Worm (Caenorhabditis elegans) whole organism, mixed stage, embryonic: ENCODE results near the gene athp-1.

Experiments
- M03D4.4 ChIP-seq: sonication (generic microtip); optimal IDR thresholded peaks from 2 replicates; lab custom pipeline; 2017; ENCODE audit warnings: mild to moderate bottlenecking, missing genetic modification characterization, missing compliant biosample characterization
- bed-3 ChIP-seq: fragments of 200-800 bp; sonication (Bioruptor generic); optimal IDR thresholded peaks from 3 replicates; lab custom pipeline; 2018; ENCODE audit warnings: mild to moderate bottlenecking, missing genetic modification characterization, moderate library complexity, missing compliant biosample characterization
- blmp-1 ChIP-seq: fragments of 150-350 bp; optimal IDR thresholded peaks from 2 replicates; lab custom pipeline; 2014; ENCODE audit warnings: missing biosample characterization, missing genetic modification characterization
- ceh-39 ChIP-seq: fragments of 150-350 bp; optimal IDR thresholded peaks from 2 replicates; lab custom pipeline; 2014; ENCODE audit warnings: missing biosample characterization, missing genetic modification characterization
- ceh-43 ChIP-seq: fragments of 200-800 bp; sonication (Bioruptor generic); optimal IDR thresholded peaks from 2 replicates; lab custom pipeline; 2018; ENCODE audit warnings: mild to moderate bottlenecking, missing genetic modification characterization, moderate library complexity, missing compliant biosample characterization
- ceh-83 ChIP-seq: fragments of 200-800 bp; sonication (Bioruptor generic); optimal IDR thresholded peaks from 2 replicates; lab custom pipeline; 2018; ENCODE audit warnings: mild to moderate bottlenecking, missing genetic modification characterization, missing compliant biosample characterization
- ces-1 ChIP-seq: fragments of 150-350 bp; optimal IDR thresholded peaks from 2 replicates; lab custom pipeline; 2014; ENCODE audit warnings: missing biosample characterization, missing genetic modification reagents, missing genetic modification characterization
- cnd-1 ChIP-seq: fragments of 200-800 bp; sonication (Bioruptor generic); optimal IDR thresholded peaks from 2 replicates; lab custom pipeline; 2018; ENCODE audit warnings: mild to moderate bottlenecking, missing genetic modification characterization, missing compliant biosample characterization
- drap-1 ChIP-seq: fragments of 200-800 bp; sonication (Bioruptor generic); optimal IDR thresholded peaks from 3 replicates; lab custom pipeline; 2018; ENCODE audit warnings: mild to moderate bottlenecking, missing genetic modification characterization, missing compliant biosample characterization
- elt-1 ChIP-seq: sonication (generic microtip); optimal IDR thresholded peaks from 2 replicates; lab custom pipeline; 2017; ENCODE audit warnings: missing genetic modification characterization, mild to moderate bottlenecking, missing compliant biosample characterization, antibody characterized with exemption, moderate library complexity, borderline replicate concordance; ENCODE audit not compliant: insufficient read depth
- elt-3 ChIP-seq: fragments of 150-350 bp; optimal IDR thresholded peaks from 2 replicates; lab custom pipeline; 2014; ENCODE audit warnings: missing biosample characterization, missing genetic modification characterization
- flh-1 ChIP-seq: fragments of 200-800 bp; sonication (Bioruptor generic); optimal IDR thresholded peaks from 2 replicates; lab custom pipeline; 2018; ENCODE audit warnings: mild to moderate bottlenecking, missing genetic modification characterization, moderate library complexity, missing compliant biosample characterization
- ham-2 ChIP-seq: fragments of 200-800 bp; sonication (Bioruptor generic); optimal IDR thresholded peaks from 2 replicates; lab custom pipeline; 2018; ENCODE audit warnings: mild to moderate bottlenecking, missing genetic modification characterization, missing compliant biosample characterization
- hlh-1 ChIP-seq: fragments of 150-350 bp; optimal IDR thresholded peaks from 2 replicates; lab custom pipeline; 2014; ENCODE audit warnings: missing biosample characterization, missing genetic modification reagents, missing genetic modification characterization
- lin-13 ChIP-seq: fragments of 150-350 bp; optimal IDR thresholded peaks from 2 replicates; lab custom pipeline; 2014; ENCODE audit warnings: missing biosample characterization, missing genetic modification characterization
- lin-32 ChIP-seq: fragments of 200-800 bp; sonication (Bioruptor generic); optimal IDR thresholded peaks from 2 replicates; lab custom pipeline; 2018; ENCODE audit warnings: mild to moderate bottlenecking, missing genetic modification characterization, missing compliant biosample characterization
- lsy-2 ChIP-seq: fragments of 150-350 bp; optimal IDR thresholded peaks from 2 replicates; lab custom pipeline; 2014; ENCODE audit warnings: missing biosample characterization, missing genetic modification characterization
- mab-5 ChIP-seq: fragments of 150-350 bp; optimal IDR thresholded peaks from 2 replicates; lab custom pipeline; 2014; ENCODE audit warnings: missing biosample characterization, missing genetic modification characterization
- mep-1 ChIP-seq: fragments of 150-350 bp; optimal IDR thresholded peaks from 2 replicates; lab custom pipeline; 2017; ENCODE audit warnings: missing biosample characterization, missing genetic modification reagents, missing genetic modification characterization, inconsistent platforms
- mls-2 ChIP-seq: sonication (generic microtip); optimal IDR thresholded peaks from 2 replicates; lab custom pipeline; 2016; ENCODE audit warnings: mild to moderate bottlenecking, missing genetic modification characterization, moderate library complexity, missing compliant biosample characterization
- nhr-12 ChIP-seq: fragments of 150-350 bp; optimal IDR thresholded peaks from 2 replicates; lab custom pipeline; 2014; ENCODE audit warnings: missing biosample characterization, missing genetic modification characterization
- nhr-2 ChIP-seq: fragments of 150-350 bp; optimal IDR thresholded peaks from 2 replicates; lab custom pipeline; 2014; ENCODE audit warnings: missing biosample characterization, missing genetic modification characterization
- nhr-237 ChIP-seq: fragments of 150-350 bp; optimal IDR thresholded peaks from 2 replicates; lab custom pipeline; 2014; ENCODE audit warnings: missing biosample characterization, missing genetic modification characterization
- nhr-28 ChIP-seq: fragments of 150-350 bp; optimal IDR thresholded peaks from 2 replicates; lab custom pipeline; 2014; ENCODE audit warnings: missing biosample characterization, missing genetic modification characterization
- nhr-76 ChIP-seq: sonication (generic microtip); optimal IDR thresholded peaks from 2 replicates; lab custom pipeline; 2017; ENCODE audit warnings: missing biosample characterization, missing genetic modification characterization
- pha-4 ChIP-seq: fragments of 150-350 bp; optimal IDR thresholded peaks from 2 replicates; lab custom pipeline; 2018; ENCODE audit warnings: missing biosample characterization, missing genetic modification reagents, missing genetic modification characterization
- sem-2 ChIP-seq: fragments of 200-800 bp; sonication (Bioruptor generic); optimal IDR thresholded peaks from 2 replicates; lab custom pipeline; 2018; ENCODE audit warnings: mild to moderate bottlenecking, missing genetic modification characterization, missing compliant biosample characterization
- snpc-4 ChIP-seq: fragments of 150-350 bp; optimal IDR thresholded peaks from 2 replicates; lab custom pipeline; 2014; ENCODE audit warnings: missing biosample characterization, missing genetic modification characterization
- sptf-1 ChIP-seq: sonication (generic microtip); optimal IDR thresholded peaks from 2 replicates; lab custom pipeline; 2017; ENCODE audit warnings: mild to moderate bottlenecking, missing genetic modification characterization, moderate library complexity, missing compliant biosample characterization
- tbx-8 ChIP-seq: fragments of 200-800 bp; sonication (Bioruptor generic); optimal IDR thresholded peaks from 2 replicates; lab custom pipeline; 2018; ENCODE audit warnings: mild to moderate bottlenecking, missing genetic modification characterization, moderate library complexity, missing compliant biosample characterization
- unc-120 ChIP-seq: sonication (generic microtip); optimal IDR thresholded peaks from 2 replicates; lab custom pipeline; 2017; ENCODE audit warnings: missing genetic modification characterization, missing compliant biosample characterization; ENCODE audit not compliant: poor library complexity, severe bottlenecking
- unc-39 ChIP-seq: fragments of 150-350 bp; optimal IDR thresholded peaks from 2 replicates; lab custom pipeline; 2014; ENCODE audit warnings: missing biosample characterization, missing genetic modification characterization
- unc-62 ChIP-seq: fragments of 150-350 bp; optimal IDR thresholded peaks from 2 replicates; lab custom pipeline; 2014; ENCODE audit warnings: missing biosample characterization, missing genetic modification reagents, missing genetic modification characterization
- zip-8 ChIP-seq: fragments of 150-350 bp; optimal IDR thresholded peaks from 2 replicates; lab custom pipeline; 2014; ENCODE audit warnings: missing biosample characterization, missing genetic modification characterization
- ztf-11 ChIP-seq: fragments of 150-350 bp; optimal IDR thresholded peaks from 2 replicates; lab custom pipeline; 2014; ENCODE audit warnings: missing biosample characterization, missing genetic modification characterization

Gene athp-1

ce11 chrIII:10881462-10881861 is at the start of gene athp-1:
TSS of gene athp-1 (plus strand) at chrIII:10881766.
- TF ChIP-seq nhr-2 (tag; lab: Kevin White, UChicago) (no peak), snpc-4 (tag; lab: Kevin White, UChicago) (no peak), sptf-1 (tag; lab: Kevin White, UChicago) (no peak), elt-3 (tag; lab: Kevin White, UChicago) (no peak), ceh-83 (no peak), blmp-1 (tag; lab: Kevin White, UChicago) (no peak), pha-4 (tag; lab: Kevin White, UChicago) (no peak), unc-39 (no peak), flh-1 (no peak), tbx-8 (GFP tag; lab: Kevin White, UChicago) (no peak), zip-8 (no peak), lin-32 (GFP tag; lab: Kevin White, UChicago) (no peak), unc-120 (no peak), mep-1 (no peak)

- TF ChIP-seq ceh-43 (GFP tag; lab: Kevin White, UChicago) (no peak), drap-1 (GFP tag; lab: Kevin White, UChicago) (no peak), sptf-1 (tag; lab: Kevin White, UChicago) (no peak), zip-8 (no peak)
These were observed 48.9 kb upstream of the athp-1 start, which contains the start of gene sbsp-1 for ce11 chrIII:10832636-10833035. TSS of gene sbsp-1 (plus strand) at chrIII:10832936.

ce11 chrIII:10844873-10845272 is 36.7 kb upstream of the athp-1 start, which contains the start of gene pde-12:
TSS of gene pde-12 (minus strand) at chrIII:10845020.
- TF ChIP-seq unc-62: no peak
- TF ChIP-seq ceh-39 (tag; lab: Kevin White, UChicago): no peak
- TF ChIP-seq ces-1 (GFP tag; lab: Kevin White, UChicago): peak; percentile 56
- TF ChIP-seq unc-39: no peak
- peak; percentile 54 for TF ChIP-seq lsy-2 (tag; lab: Kevin White, UChicago)
- peak; percentile 8 for TF ChIP-seq nhr-237 (tag; lab: Kevin White, UChicago)
- no peak for TF ChIP-seq M03D4.4 (tag; lab: Kevin White, UChicago)
- TF ChIP-seq zip-8: no peak
- TF ChIP-seq elt-1 (tag; lab: Kevin White, UChicago): no peak
- TF ChIP-seq sptf-1 (tag; lab: Kevin White, UChicago): peak; percentile 40
- peak; percentile 47 for TF ChIP-seq mep-1
- TF ChIP-seq ham-2 (GFP tag; lab: Kevin White, UChicago): no peak
- TF ChIP-seq lin-13 (tag; lab: Kevin White, UChicago): peak; percentile 80
- no peak for TF ChIP-seq tbx-8 (GFP tag; lab: Kevin White, UChicago)
- peak; percentile 52 for TF ChIP-seq pha-4 (tag; lab: Kevin White, UChicago)
- TF ChIP-seq bed-3 (GFP tag; lab: Kevin White, UChicago): no peak

ce11 chrIII:10848858-10849257 is 32.7 kb upstream of the athp-1 start, which contains the start of the genes fbxb-85 and hex-3:
TSS of gene fbxb-85 (minus strand) at chrIII:10848963.
TSS of gene hex-3 (plus strand) at chrIII:10849222.
- TF ChIP-seq unc-120 (peak; percentile 59), lin-32 (GFP tag; lab: Kevin White, UChicago) (peak; percentile 64), nhr-2 (tag; lab: Kevin White, UChicago) (peak; percentile 17), bed-3 (GFP tag; lab: Kevin White, UChicago) (peak; percentile 46), ceh-83 (no peak), tbx-8 (GFP tag; lab: Kevin White, UChicago) (peak; percentile 44), flh-1 (peak; percentile 47), ceh-39 (tag; lab: Kevin White, UChicago) (peak; percentile 57), lin-13 (tag; lab: Kevin White, UChicago) (peak; percentile 80), nhr-237 (tag; lab: Kevin White, UChicago) (peak; percentile 83), blmp-1 (tag; lab: Kevin White, UChicago) (peak; percentile 31), ham-2 (GFP tag; lab: Kevin White, UChicago) (peak; percentile 51), elt-3 (tag; lab: Kevin White, UChicago) (peak; percentile 2), lsy-2 (tag; lab: Kevin White, UChicago) (peak; percentile 83), pha-4 (tag; lab: Kevin White, UChicago) (peak; percentile 88), unc-39 (no peak), elt-1 (tag; lab: Kevin White, UChicago) (peak; percentile 1), ceh-43 (GFP tag; lab: Kevin White, UChicago) (peak; percentile 69), nhr-76 (tag; lab: Kevin White, UChicago) (no peak), unc-62 (peak; percentile 2), M03D4.4 (tag; lab: Kevin White, UChicago) (peak; percentile 87), ces-1 (GFP tag; lab: Kevin White, UChicago) (peak; percentile 90), zip-8 (no peak), mab-5 (tag; lab: Kevin White, UChicago) (no peak), nhr-28 (no peak), sptf-1 (tag; lab: Kevin White, UChicago) (peak; percentile 92), sem-2 (GFP tag; lab: Kevin White, UChicago) (peak; percentile 60), snpc-4 (tag; lab: Kevin White, UChicago) (no peak), hlh-1 (tag; lab: Kevin White, UChicago) (peak; percentile 19), cnd-1 (tag; lab: Kevin White, UChicago) (peak; percentile 74), ztf-11 (tag; lab: Kevin White, UChicago) (peak; percentile 45), mep-1 (peak; percentile 97), nhr-12 (tag; lab: Kevin White, UChicago) (no peak), mls-2 (tag; lab: Kevin White, UChicago) (peak; percentile 85), drap-1 (GFP tag; lab: Kevin White, UChicago) (peak; percentile 78)
